Worm (Caenorhabditis elegans): Measurements from ENCODE around the gene vps-8.

- TF ChIP-seq ama-1 (optimal IDR thresholded peaks at IDR 0.05) (no peak), F10B5.3 (tag; optimal IDR thresholded peaks at IDR 0.05) (no peak), spr-1 (tag; optimal IDR thresholded peaks at IDR 0.05) (no peak), unc-62 (GFP tag; optimal IDR thresholded peaks at IDR 0.05 in 1 of 2) (no peak), unc-62 (tag; optimal IDR thresholded peaks at IDR 0.05) (no peak), unc-130 (GFP tag; optimal IDR thresholded peaks at IDR 0.05) (no peak), fkh-10 (GFP tag; optimal IDR thresholded peaks at IDR 0.05) (no peak), T20F7.1 (GFP tag; optimal IDR thresholded peaks at IDR 0.05) (no peak), duxl-1 (tag; optimal IDR thresholded peaks at IDR 0.05; ENCODE audit: poor library complexity) (no peak), lir-3 (tag; optimal IDR thresholded peaks at IDR 0.05) (no peak), vab-7 (GFP tag; IDR thresholded peaks at IDR 0.05) (no peak), nhr-10 (tag; optimal IDR thresholded peaks at IDR 0.05) (no peak), ceh-62 (tag; optimal IDR thresholded peaks at IDR 0.05) (no peak), ztf-11 (tag; optimal IDR thresholded peaks at IDR 0.05) (no peak)
Observed at ce11 chrIV:12304750-12305149, 29.0 kb upstream of the vps-8 start.
